Fruit fly (Drosophila melanogaster) whole organism, embryonic: Measurements from ENCODE around the gene Diedel2.
A peak's percentile ranks its signal among the peaks of the same experiment; 100 is the strongest.

ENCODE experiments used
- Aef1 ChIP-seq: fragments of 200-800 bp; sonication (Bioruptor generic); IDR thresholded peaks from 3 replicates; pipeline ENCODE4 v1.3.6; 2022; ENCODE audit warnings: missing biosample characterization, missing genetic modification characterization
- CG1024 ChIP-seq: fragments of 200-800 bp; sonication (Bioruptor generic); IDR thresholded peaks from 2 replicates; pipeline ENCODE4 v1.3.6; 2022; ENCODE audit warnings: missing biosample characterization, missing genetic modification characterization
- CG11723 ChIP-seq: fragments of 200-800 bp; sonication (Bioruptor generic); optimal IDR thresholded peaks from 2 replicates; lab custom pipeline; 2017; ENCODE audit warnings: missing biosample characterization, mild to moderate bottlenecking, missing genetic modification characterization
- CG13424 ChIP-seq: fragments of 200-800 bp; sonication (Bioruptor generic); optimal IDR thresholded peaks from 2 replicates; lab custom pipeline; 2019; ENCODE audit warnings: missing biosample characterization, mild to moderate bottlenecking, missing genetic modification characterization, moderate library complexity
- CG15601 ChIP-seq: fragments of 200-800 bp; sonication (Bioruptor generic); optimal IDR thresholded peaks from 3 replicates; lab custom pipeline; 2019; ENCODE audit warnings: missing biosample characterization, mild to moderate bottlenecking, missing genetic modification characterization, moderate library complexity
- CG15696 ChIP-seq: fragments of 200-800 bp; sonication (Bioruptor generic); optimal IDR thresholded peaks from 2 replicates; lab custom pipeline; 2019; ENCODE audit warnings: missing biosample characterization, mild to moderate bottlenecking, missing genetic modification characterization, moderate library complexity
- CG1647 ChIP-seq: fragments of 200-800 bp; sonication (Bioruptor generic); optimal IDR thresholded peaks from 3 replicates; lab custom pipeline; 2016; ENCODE audit warnings: missing biosample characterization, missing genetic modification characterization
- CG16779 ChIP-seq: fragments of 200-800 bp; sonication (Bioruptor generic); IDR thresholded peaks from 2 replicates; pipeline ENCODE4 v1.3.6; 2022; ENCODE audit warnings: missing biosample characterization, missing genetic modification characterization
- CG1832 ChIP-seq: fragments of 200-800 bp; sonication (Bioruptor generic); optimal IDR thresholded peaks from 2 replicates; lab custom pipeline; 2017; ENCODE audit warnings: missing biosample characterization, mild to moderate bottlenecking, missing genetic modification characterization, inconsistent platforms
- CG2678 ChIP-seq: fragments of 200-800 bp; sonication (Bioruptor generic); optimal IDR thresholded peaks from 3 replicates; lab custom pipeline; 2019; ENCODE audit warnings: missing biosample characterization, mild to moderate bottlenecking, missing genetic modification characterization, moderate library complexity
- CG3407 ChIP-seq: fragments of 200-800 bp; sonication (Bioruptor generic); optimal IDR thresholded peaks from 2 replicates; lab custom pipeline; 2018; ENCODE audit warnings: missing biosample characterization, mild to moderate bottlenecking, missing genetic modification characterization
- CG5245 ChIP-seq: fragments of 200-800 bp; sonication (Bioruptor generic); optimal IDR thresholded peaks from 3 replicates; lab custom pipeline; 2016; ENCODE audit warnings: missing biosample characterization, missing genetic modification characterization
- CG6854 ChIP-seq: fragments of 200-800 bp; sonication (Bioruptor generic); optimal IDR thresholded peaks from 3 replicates; lab custom pipeline; 2017; ENCODE audit warnings: missing biosample characterization, mild to moderate bottlenecking, missing genetic modification characterization
- CG7372 ChIP-seq: fragments of 200-800 bp; sonication (Bioruptor generic); IDR thresholded peaks from 2 replicates; pipeline ENCODE4 v1.3.6; 2022; ENCODE audit warnings: missing biosample characterization, missing genetic modification characterization
- CG8089 ChIP-seq: fragments of 200-800 bp; sonication (Bioruptor generic); optimal IDR thresholded peaks from 3 replicates; lab custom pipeline; 2016; ENCODE audit warnings: missing biosample characterization, missing genetic modification characterization
- CG8359 ChIP-seq: fragments of 200-800 bp; sonication (Bioruptor generic); optimal IDR thresholded peaks from 2 replicates; lab custom pipeline; 2017; ENCODE audit warnings: missing biosample characterization, mild to moderate bottlenecking, missing genetic modification characterization, borderline replicate concordance
- CG8765 ChIP-seq: fragments of 200-800 bp; sonication (Bioruptor generic); IDR thresholded peaks from 2 replicates; pipeline ENCODE4 v1.3.6; 2022; ENCODE audit warnings: missing biosample characterization, missing genetic modification characterization
- CG9797 ChIP-seq: fragments of 200-800 bp; sonication (Bioruptor generic); optimal IDR thresholded peaks from 3 replicates; lab custom pipeline; 2018; ENCODE audit warnings: missing biosample characterization, mild to moderate bottlenecking, missing genetic modification characterization
- D19A ChIP-seq: fragments of 200-800 bp; optimal IDR thresholded peaks from 3 replicates; lab custom pipeline; 2019; ENCODE audit warnings: missing biosample characterization, mild to moderate bottlenecking, missing genetic modification characterization, moderate library complexity
- Dad ChIP-seq: fragments of 200-800 bp; sonication (Bioruptor generic); optimal IDR thresholded peaks from 3 replicates; lab custom pipeline; 2016; ENCODE audit warnings: missing biosample characterization, missing genetic modification characterization
- Dek ChIP-seq: fragments of 200-800 bp; sonication (Bioruptor generic); optimal IDR thresholded peaks from 3 replicates; lab custom pipeline; 2019; ENCODE audit warnings: missing biosample characterization, mild to moderate bottlenecking, missing genetic modification characterization, moderate library complexity
- Gug ChIP-seq: fragments of 200-800 bp; sonication (Bioruptor generic); IDR thresholded peaks from 4 replicates; pipeline ENCODE4 v1.3.6; 2022; ENCODE audit warnings: missing biosample characterization, missing genetic modification characterization
- H15 ChIP-seq: fragments of 200-800 bp; sonication (Bioruptor generic); IDR thresholded peaks from 3 replicates; pipeline ENCODE4 v1.3.6; 2022; ENCODE audit warnings: missing biosample characterization, missing genetic modification characterization
- Hmx ChIP-seq: fragments of 200-800 bp; sonication (Bioruptor generic); optimal IDR thresholded peaks from 2 replicates; lab custom pipeline; 2016; ENCODE audit warnings: missing biosample characterization, missing genetic modification characterization
- Hr51 ChIP-seq, 2 experiments: fragments of 200-800 bp; sonication (Bioruptor generic); optimal IDR thresholded peaks; 2 replicates in 1 of 2; 3 replicates in 1 of 2; lab custom pipeline; 2016 to 2018; ENCODE audit warnings: missing biosample characterization in 2 of 2, missing genetic modification characterization in 2 of 2, mild to moderate bottlenecking in 1 of 2, moderate library complexity in 1 of 2
- Kr ChIP-seq: fragments of 200-800 bp; sonication (Bioruptor generic); optimal IDR thresholded peaks from 2 replicates; lab custom pipeline; 2017; ENCODE audit warnings: missing biosample characterization, mild to moderate bottlenecking, missing genetic modification characterization
- Lhr ChIP-seq: fragments of 200-800 bp; sonication (Bioruptor generic); optimal IDR thresholded peaks from 3 replicates; lab custom pipeline; 2017; ENCODE audit warnings: mild to moderate bottlenecking, missing biosample characterization, missing genetic modification reagents, missing genetic modification characterization
- MBD-R2 ChIP-seq: fragments of 200-800 bp; sonication (Bioruptor generic); IDR thresholded peaks from 2 replicates; pipeline ENCODE4 v1.3.6; 2022; ENCODE audit warnings: missing biosample characterization, missing genetic modification characterization
- Oaz ChIP-seq: fragments of 200-800 bp; sonication (Bioruptor generic); IDR thresholded peaks from 2 replicates; pipeline ENCODE4 v1.3.6; 2022; ENCODE audit warnings: missing biosample characterization, missing genetic modification characterization
- Rx ChIP-seq: fragments of 200-800 bp; sonication (Bioruptor generic); IDR thresholded peaks from 2 replicates; pipeline ENCODE4 v1.3.6; 2022; ENCODE audit warnings: missing biosample characterization, missing genetic modification characterization
- Sin3A ChIP-seq: fragments of >200 bp; optimal IDR thresholded peaks from 2 replicates; lab custom pipeline; 2018
- bsh ChIP-seq, 2 experiments: fragments of 200-800 bp; sonication (Bioruptor generic); optimal IDR thresholded peaks; 2 replicates each; lab custom pipeline; 2017 to 2018; ENCODE audit warnings: mild to moderate bottlenecking in 2 of 2, missing biosample characterization in 2 of 2, missing genetic modification characterization in 2 of 2, moderate library complexity in 1 of 2
- chm ChIP-seq: fragments of 200-800 bp; sonication (Bioruptor generic); IDR thresholded peaks from 2 replicates; pipeline ENCODE4 v1.3.6; 2022; ENCODE audit warnings: missing biosample characterization, missing genetic modification characterization
- dpn ChIP-seq, 2 experiments: fragments of 200-800 bp; sonication (Bioruptor generic); optimal IDR thresholded peaks; 3 replicates each; lab custom pipeline; 2016; ENCODE audit warnings: missing biosample characterization in 2 of 2, missing genetic modification characterization in 2 of 2
- fd96Cb ChIP-seq: fragments of 200-800 bp; sonication (Bioruptor generic); optimal IDR thresholded peaks from 2 replicates; lab custom pipeline; 2018; ENCODE audit warnings: missing biosample characterization, mild to moderate bottlenecking, missing genetic modification characterization, moderate library complexity
- gro ChIP-seq: fragments of 200-800 bp; sonication (Bioruptor generic); optimal IDR thresholded peaks from 2 replicates; lab custom pipeline; 2016; ENCODE audit warnings: missing biosample characterization, missing genetic modification characterization
- hth ChIP-seq: fragments of >200 bp; optimal IDR thresholded peaks from 2 replicates; lab custom pipeline; 2017; ENCODE audit warnings: inconsistent platforms
- klu ChIP-seq: fragments of 200-800 bp; sonication (Bioruptor generic); IDR thresholded peaks from 2 replicates; pipeline ENCODE4 v1.3.6; 2022; ENCODE audit warnings: missing biosample characterization, missing genetic modification characterization
- lbe ChIP-seq: fragments of 200-800 bp; sonication (Bioruptor generic); optimal IDR thresholded peaks from 2 replicates; lab custom pipeline; 2016; ENCODE audit warnings: missing biosample characterization, mild to moderate bottlenecking, missing genetic modification characterization
- lilli ChIP-seq: fragments of 200-800 bp; sonication (Bioruptor generic); optimal IDR thresholded peaks from 3 replicates; lab custom pipeline; 2016; ENCODE audit warnings: missing biosample characterization, missing genetic modification characterization
- p53 ChIP-seq: fragments of 200-800 bp; sonication (Bioruptor generic); optimal IDR thresholded peaks from 2 replicates; lab custom pipeline; 2016; ENCODE audit warnings: missing biosample characterization, missing genetic modification characterization
- pfk ChIP-seq: fragments of 200-800 bp; sonication (Bioruptor generic); optimal IDR thresholded peaks from 2 replicates; lab custom pipeline; 2018; ENCODE audit warnings: missing biosample characterization, mild to moderate bottlenecking, missing genetic modification characterization, moderate library complexity
- sens ChIP-seq: fragments of 200-800 bp; sonication (Bioruptor generic); peaks from one replicate; lab custom pipeline; 2016; ENCODE audit warnings: missing biosample characterization, missing genetic modification characterization
- seq ChIP-seq: fragments of 200-800 bp; sonication (Bioruptor generic); IDR thresholded peaks from 2 replicates; pipeline ENCODE4 v1.3.6; 2022; ENCODE audit warnings: missing biosample characterization, missing genetic modification characterization
- stc ChIP-seq: fragments of 200-800 bp; sonication (Bioruptor generic); IDR thresholded peaks from 2 replicates; pipeline ENCODE4 v1.3.6; 2022; ENCODE audit warnings: missing biosample characterization, missing genetic modification characterization
- stwl ChIP-seq: fragments of 200-800 bp; sonication (Bioruptor generic); optimal IDR thresholded peaks from 3 replicates; lab custom pipeline; 2018; ENCODE audit warnings: missing biosample characterization, mild to moderate bottlenecking, missing genetic modification characterization, moderate library complexity
- trem ChIP-seq: fragments of 200-800 bp; optimal IDR thresholded peaks from 3 replicates; lab custom pipeline; 2019; ENCODE audit warnings: missing biosample characterization, mild to moderate bottlenecking, missing genetic modification characterization, moderate library complexity
- ttk ChIP-seq: fragments of 200-800 bp; sonication (Bioruptor generic); IDR thresholded peaks from 2 replicates; pipeline ENCODE4 v2.1.2; 2022; ENCODE audit warnings: missing biosample characterization, missing genetic modification characterization
- vnd ChIP-seq: fragments of 200-800 bp; sonication (Bioruptor generic); IDR thresholded peaks from 3 replicates; pipeline ENCODE4 v1.3.6; 2022; ENCODE audit warnings: missing biosample characterization, missing genetic modification characterization; ENCODE audit not compliant: partially characterized antibody
- vvl ChIP-seq: fragments of 200-800 bp; sonication (Bioruptor generic); IDR thresholded peaks from 2 replicates; pipeline ENCODE4 v1.3.6; 2022; ENCODE audit warnings: missing biosample characterization, missing genetic modification characterization

Diedel2 gene

dm6 chr3R:29566997-29567670, 41.1 kb upstream of the Diedel2 start (continued):
- peak; percentile 45 for TF ChIP-seq Lhr
- peak; percentile 69 for TF ChIP-seq CG15696 (tag; lab: Kevin White, UChicago)
- TF ChIP-seq Hmx (GFP tag; lab: Kevin White, UChicago) = no peak
- peak; percentile 45 for TF ChIP-seq Dad (GFP tag; lab: Kevin White, UChicago)
- TF ChIP-seq CG15601 (tag; lab: Kevin White, UChicago) = peak; percentile 34
- TF ChIP-seq ttk (GFP tag; lab: Robert Waterston, UW) = 0 out of 2 replicates have a peak, but pooled peaks have one; percentile 52
- TF ChIP-seq CG5245 (GFP tag; lab: Kevin White, UChicago) = peak; percentile 56
- TF ChIP-seq vnd (GFP tag; lab: Robert Waterston, UW) = no peak
- TF ChIP-seq p53 (GFP tag; lab: Kevin White, UChicago) = no peak
- TF ChIP-seq chm (GFP tag; lab: Robert Waterston, UW) = peak; percentile 76
- no peak for TF ChIP-seq gro (GFP tag; lab: Kevin White, UChicago)
- no peak for TF ChIP-seq klu (GFP tag; lab: Robert Waterston, UW)
- no peak for TF ChIP-seq Sin3A (lab: Kevin White, UChicago)
- TF ChIP-seq CG6854 (GFP tag; lab: Kevin White, UChicago) = no peak
- TF ChIP-seq seq (GFP tag; lab: Robert Waterston, UW) = peak; percentile 52
- TF ChIP-seq CG2678 = peak; percentile 69
- peak in 1 of 2 experiments; percentile 77 for TF ChIP-seq bsh (GFP tag; optimal IDR thresholded peaks at IDR 0.05; lab: Kevin White, UChicago)
- no peak for TF ChIP-seq Oaz (GFP tag; lab: Robert Waterston, UW)
- TF ChIP-seq CG1832 (GFP tag; lab: Kevin White, UChicago) = peak; percentile 60
- no peak for TF ChIP-seq MBD-R2 (GFP tag; lab: Robert Waterston, UW)
- peak; percentile 44 for TF ChIP-seq CG8359
- TF ChIP-seq sens (GFP tag; lab: Kevin White, UChicago) = peak; percentile 95
- TF ChIP-seq trem (tag; lab: Kevin White, UChicago) = peak; percentile 46
- TF ChIP-seq Aef1 (GFP tag; lab: Robert Waterston, UW) = peak; percentile 44; the same call in 1 of the 3 replicates
- TF ChIP-seq CG8089 (GFP tag; lab: Kevin White, UChicago) = peak; percentile 31
- TF ChIP-seq D19A (tag; lab: Kevin White, UChicago) = peak; percentile 45
- TF ChIP-seq dpn (GFP tag; optimal IDR thresholded peaks at IDR 0.05; lab: Kevin White, UChicago) = peak; percentile 44 to 58
- peak; percentile 36 for TF ChIP-seq lbe
- peak; percentile 44 for TF ChIP-seq lilli
- peak; percentile 77 for TF ChIP-seq stwl (tag; lab: Kevin White, UChicago)
- TF ChIP-seq H15 (GFP tag; lab: Robert Waterston, UW) = peak; percentile 67; the same call in 2 of the 3 replicates
- TF ChIP-seq Gug = peak; percentile 63
- peak; percentile 77 for TF ChIP-seq CG8765
- TF ChIP-seq Kr (GFP tag; lab: Kevin White, UChicago) = no peak
- TF ChIP-seq CG16779 (GFP tag; lab: Robert Waterston, UW) = no peak
- no peak for TF ChIP-seq CG7372 (GFP tag; lab: Robert Waterston, UW)
- peak; percentile 68 for TF ChIP-seq CG13424 (tag; lab: Kevin White, UChicago)
- TF ChIP-seq CG1024 = peak; percentile 58
- TF ChIP-seq CG11723 (GFP tag; lab: Kevin White, UChicago) = peak; percentile 43
- TF ChIP-seq fd96Cb (tag; lab: Kevin White, UChicago) = peak; percentile 69
- TF ChIP-seq hth (lab: Kevin White, UChicago) = no peak
- no peak for TF ChIP-seq CG9797
- peak; percentile 30 to 52 for TF ChIP-seq Hr51 (GFP tag; optimal IDR thresholded peaks at IDR 0.05; lab: Kevin White, UChicago)
- peak; percentile 19; the same call in 1 of the 2 replicates for TF ChIP-seq stc (GFP tag; lab: Robert Waterston, UW)
- TF ChIP-seq CG3407 (GFP tag; lab: Kevin White, UChicago) = peak; percentile 55
- peak; percentile 80 for TF ChIP-seq vvl (GFP tag; lab: Robert Waterston, UW)
- TF ChIP-seq Dek (tag; lab: Kevin White, UChicago) = peak; percentile 17
- TF ChIP-seq Rx = peak; percentile 42; the same call in 1 of the 2 replicates
- TF ChIP-seq pfk (GFP tag; lab: Kevin White, UChicago) = no peak
- TF ChIP-seq CG1647 (GFP tag; lab: Kevin White, UChicago) = peak; percentile 26
